Worm (Caenorhabditis elegans): Measurements from ENCODE around the gene psmd-9.

ce11 chrII:6935975-6936374 is 34.1 kb downstream of the psmd-9 start:
- TF ChIP-seq Y55F3AM.14 (GFP tag; optimal IDR thresholded peaks at IDR 0.05) (no peak), nhr-25 (tag; optimal IDR thresholded peaks at IDR 0.05) (no peak), blmp-1 (tag; optimal IDR thresholded peaks at IDR 0.05; ENCODE audit: insufficient read depth) (no peak), nhr-77 (tag; optimal IDR thresholded peaks at IDR 0.05) (no peak), nhr-129 (tag; optimal IDR thresholded peaks at IDR 0.05) (no peak), lin-13 (GFP tag; optimal IDR thresholded peaks at IDR 0.05) (no peak), lsy-2 (tag; optimal IDR thresholded peaks at IDR 0.05) (no peak), ama-1 (optimal IDR thresholded peaks at IDR 0.05) (no peak), lin-39 (tag; optimal IDR thresholded peaks at IDR 0.05) (no peak), nhr-11 (tag; optimal IDR thresholded peaks at IDR 0.05) (no peak), ztf-4 (tag; optimal IDR thresholded peaks at IDR 0.05) (no peak)

All from whole organism, L2 larva.